Fruit fly (Drosophila melanogaster): Measurements from ENCODE around the gene CG9628.

The CG9628 gene

dm6 chr3L:14622457-14622899 is at the start of gene CG9628:
Gene CG9628, plus strand, starts transcription at chr3L:14622796.
- no peak for TF ChIP-seq EcR (GFP tag; optimal IDR thresholded peaks at IDR 0.05)
- TF ChIP-seq psq (optimal IDR thresholded peaks at IDR 0.05), result no peak
- no peak for TF ChIP-seq CG8478 (optimal IDR thresholded peaks at IDR 0.05)
- no peak for TF ChIP-seq pan (optimal IDR thresholded peaks at IDR 0.05)
- no peak for TF ChIP-seq usp (GFP tag; optimal IDR thresholded peaks at IDR 0.05)

- no peak for TF ChIP-seq pan (optimal IDR thresholded peaks at IDR 0.05)
These were observed 47.9 kb upstream of the CG9628 start for dm6 chr3L:14574649-14575048.

dm6 chr3L:14575974-14576373 is 46.6 kb upstream of the CG9628 start:
- TF ChIP-seq psq (optimal IDR thresholded peaks at IDR 0.05) (no peak), pan (optimal IDR thresholded peaks at IDR 0.05) (no peak), CG8478 (optimal IDR thresholded peaks at IDR 0.05) (no peak), EcR (GFP tag; optimal IDR thresholded peaks at IDR 0.05) (no peak), Dll (optimal IDR thresholded peaks at IDR 0.05) (no peak), usp (GFP tag; optimal IDR thresholded peaks at IDR 0.05) (no peak)

- TF ChIP-seq pan (optimal IDR thresholded peaks at IDR 0.05) (no peak), CG8478 (optimal IDR thresholded peaks at IDR 0.05) (peak; percentile 17), EcR (GFP tag; optimal IDR thresholded peaks at IDR 0.05) (no peak)
These were observed 43.7 kb upstream of the CG9628 start for dm6 chr3L:14578896-14579295.

DNA sequence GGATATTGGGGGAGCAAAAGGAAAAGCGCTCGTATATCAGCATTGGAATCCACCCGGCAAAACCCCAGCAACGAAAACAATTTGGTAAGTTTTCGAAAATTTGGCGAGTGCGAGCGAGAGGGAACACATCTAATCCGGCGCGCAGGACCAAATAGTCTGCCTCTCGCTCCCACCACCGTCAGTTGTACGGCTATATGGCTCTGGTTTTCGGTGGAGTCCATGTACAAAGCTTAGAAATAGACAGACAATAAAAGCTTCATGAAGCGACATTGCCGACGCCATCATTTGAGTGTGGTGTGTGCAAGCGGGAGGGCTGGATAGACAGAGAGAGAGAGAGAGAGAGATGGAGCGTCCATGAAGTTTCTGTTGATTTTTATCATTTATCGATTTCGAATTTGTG is 42.3 kb upstream of the CG9628 start:
- TF ChIP-seq CG8478 (optimal IDR thresholded peaks at IDR 0.05), result no peak
- no peak for TF ChIP-seq pan (optimal IDR thresholded peaks at IDR 0.05)
- TF ChIP-seq Dll (optimal IDR thresholded peaks at IDR 0.05), result no peak
- no peak for TF ChIP-seq EcR (GFP tag; optimal IDR thresholded peaks at IDR 0.05)
- no peak for TF ChIP-seq psq (optimal IDR thresholded peaks at IDR 0.05)
- no peak for TF ChIP-seq usp (GFP tag; optimal IDR thresholded peaks at IDR 0.05)

DNA sequence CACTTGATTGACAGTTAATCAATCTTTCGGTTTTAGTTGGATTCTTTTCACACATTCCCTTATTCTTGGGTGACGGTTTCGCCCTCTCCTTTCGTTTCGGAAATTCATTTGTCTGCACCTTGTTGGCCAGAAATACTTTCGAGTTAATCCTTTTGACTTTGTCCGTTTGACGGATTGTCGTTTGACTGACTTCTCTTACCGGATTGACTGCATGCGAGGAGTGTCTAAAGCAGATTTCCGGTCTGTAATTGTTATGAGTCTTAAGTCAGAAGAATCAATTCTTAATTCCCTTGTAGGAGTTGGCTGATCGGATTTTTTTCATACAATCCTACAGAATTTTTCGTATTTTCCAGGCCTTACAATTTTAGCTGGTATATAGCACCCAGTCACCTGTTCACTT is 39.9 kb upstream of the CG9628 start:
- no peak for TF ChIP-seq pan (optimal IDR thresholded peaks at IDR 0.05)

- TF ChIP-seq pan (optimal IDR thresholded peaks at IDR 0.05), result no peak
- TF ChIP-seq CG8478 (optimal IDR thresholded peaks at IDR 0.05), result no peak
- TF ChIP-seq usp (GFP tag; optimal IDR thresholded peaks at IDR 0.05), result no peak
- TF ChIP-seq psq (optimal IDR thresholded peaks at IDR 0.05), result no peak
- TF ChIP-seq EcR (GFP tag; optimal IDR thresholded peaks at IDR 0.05), result no peak
- no peak for TF ChIP-seq Dll (optimal IDR thresholded peaks at IDR 0.05)
These were observed 38.8 kb upstream of the CG9628 start for dm6 chr3L:14583803-14584202.

- TF ChIP-seq EcR (GFP tag; optimal IDR thresholded peaks at IDR 0.05) (no peak), pan (optimal IDR thresholded peaks at IDR 0.05) (no peak), Dll (optimal IDR thresholded peaks at IDR 0.05) (no peak), psq (optimal IDR thresholded peaks at IDR 0.05) (no peak), CG8478 (optimal IDR thresholded peaks at IDR 0.05) (no peak), usp (GFP tag; optimal IDR thresholded peaks at IDR 0.05) (no peak)
These were observed 31.6 kb upstream of the CG9628 start for dm6 chr3L:14590964-14591363.

DNA sequence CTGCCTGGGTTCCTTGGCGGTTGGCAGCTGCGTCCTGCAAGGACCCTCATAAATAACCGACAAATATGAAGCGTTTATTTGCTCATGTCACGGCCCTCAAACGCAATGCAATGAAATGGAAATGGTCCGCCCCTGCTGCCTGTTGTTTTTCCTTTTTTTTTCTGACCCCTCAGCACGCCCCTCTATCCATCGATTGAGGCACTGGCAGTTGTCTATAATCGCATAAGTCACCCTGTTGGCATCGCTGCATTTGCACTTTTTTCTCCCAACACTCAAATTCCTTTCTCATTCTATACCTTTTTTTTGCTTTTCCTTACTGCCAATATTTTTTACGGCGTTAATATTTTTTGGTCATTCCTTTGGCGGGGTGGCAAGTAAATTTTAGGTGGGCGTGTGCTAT is 30.4 kb upstream of the CG9628 start:
- no peak for TF ChIP-seq EcR (GFP tag; optimal IDR thresholded peaks at IDR 0.05)
- no peak for TF ChIP-seq CG8478 (optimal IDR thresholded peaks at IDR 0.05)
- TF ChIP-seq pan (optimal IDR thresholded peaks at IDR 0.05), result no peak
- TF ChIP-seq usp (GFP tag; optimal IDR thresholded peaks at IDR 0.05), result no peak
- no peak for TF ChIP-seq Dll (optimal IDR thresholded peaks at IDR 0.05)
- TF ChIP-seq psq (optimal IDR thresholded peaks at IDR 0.05), result no peak

dm6 chr3L:14599503-14599902 is 23.1 kb upstream of the CG9628 start, which contains the start of gene HGTX:
Gene HGTX, minus strand, starts transcription at chr3L:14599540.
- TF ChIP-seq CG8478 (optimal IDR thresholded peaks at IDR 0.05) (no peak), Dll (optimal IDR thresholded peaks at IDR 0.05) (no peak), EcR (GFP tag; optimal IDR thresholded peaks at IDR 0.05) (no peak), usp (GFP tag; optimal IDR thresholded peaks at IDR 0.05) (no peak), psq (optimal IDR thresholded peaks at IDR 0.05) (no peak), pan (optimal IDR thresholded peaks at IDR 0.05) (no peak)

dm6 chr3L:14600570-14600969 is 22.0 kb upstream of the CG9628 start:
- no peak for TF ChIP-seq psq (optimal IDR thresholded peaks at IDR 0.05)
- TF ChIP-seq pan (optimal IDR thresholded peaks at IDR 0.05), result no peak
- no peak for TF ChIP-seq CG8478 (optimal IDR thresholded peaks at IDR 0.05)
- no peak for TF ChIP-seq Dll (optimal IDR thresholded peaks at IDR 0.05)
- no peak for TF ChIP-seq EcR (GFP tag; optimal IDR thresholded peaks at IDR 0.05)
- no peak for TF ChIP-seq usp (GFP tag; optimal IDR thresholded peaks at IDR 0.05)

- TF ChIP-seq CG8478 (optimal IDR thresholded peaks at IDR 0.05) (no peak), pan (optimal IDR thresholded peaks at IDR 0.05) (no peak), Dll (optimal IDR thresholded peaks at IDR 0.05) (no peak), EcR (GFP tag; optimal IDR thresholded peaks at IDR 0.05) (no peak), psq (optimal IDR thresholded peaks at IDR 0.05) (no peak)
These were observed 19.4 kb upstream of the CG9628 start for dm6 chr3L:14603160-14603559.

DNA sequence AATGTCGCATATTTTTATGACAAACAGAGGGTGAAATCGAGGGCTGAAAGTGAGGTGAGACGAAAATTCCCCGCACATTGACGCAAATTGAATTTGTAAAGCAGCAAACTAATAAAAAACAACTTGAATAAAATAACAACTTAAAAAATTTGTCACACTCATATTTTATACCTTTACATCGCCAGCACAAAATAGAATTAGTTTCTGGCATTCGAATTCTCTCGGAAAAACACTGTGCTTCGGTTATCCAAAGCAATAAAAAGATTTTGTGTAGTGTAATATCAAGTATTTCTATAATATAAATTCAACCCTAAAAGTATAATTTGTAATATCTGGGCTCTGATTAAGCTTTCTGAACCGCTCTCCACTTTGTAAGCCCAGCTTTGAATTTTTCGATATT is 17.3 kb upstream of the CG9628 start:
- TF ChIP-seq psq (optimal IDR thresholded peaks at IDR 0.05) (no peak), Dll (optimal IDR thresholded peaks at IDR 0.05) (no peak), CG8478 (optimal IDR thresholded peaks at IDR 0.05) (no peak), usp (GFP tag; optimal IDR thresholded peaks at IDR 0.05) (no peak), EcR (GFP tag; optimal IDR thresholded peaks at IDR 0.05) (no peak), pan (optimal IDR thresholded peaks at IDR 0.05) (no peak)

- TF ChIP-seq psq (optimal IDR thresholded peaks at IDR 0.05) (no peak), usp (GFP tag; optimal IDR thresholded peaks at IDR 0.05) (no peak), EcR (GFP tag; optimal IDR thresholded peaks at IDR 0.05) (no peak), pan (optimal IDR thresholded peaks at IDR 0.05) (no peak), CG8478 (optimal IDR thresholded peaks at IDR 0.05) (no peak), Dll (optimal IDR thresholded peaks at IDR 0.05) (no peak)
These were observed 15.0 kb upstream of the CG9628 start for dm6 chr3L:14607620-14608019.
